Fruit fly (Drosophila melanogaster) whole organism, prepupa: ENCODE results near the gene CG14537.
"Not testable (repeated sequence)": the region's sequence is repeated elsewhere in the genome, so short reads cannot be mapped to it uniquely, and the experiment has no call there.

Source experiments
- CG10631 ChIP-seq: fragments of 200-800 bp; sonication (Bioruptor generic); optimal IDR thresholded peaks from 2 replicates; lab custom pipeline; 2016; ENCODE audit warnings: missing biosample characterization, missing genetic modification characterization
- CG11902 ChIP-seq: fragments of 200-800 bp; sonication (Bioruptor generic); optimal IDR thresholded peaks from 3 replicates; lab custom pipeline; 2016; ENCODE audit warnings: missing biosample characterization, missing genetic modification characterization
- CG3919 ChIP-seq: fragments of 200-800 bp; sonication (Bioruptor generic); optimal IDR thresholded peaks from 3 replicates; lab custom pipeline; 2016; ENCODE audit warnings: missing biosample characterization, missing genetic modification characterization
- CG6808 ChIP-seq: fragments of 200-800 bp; sonication (Bioruptor generic); optimal IDR thresholded peaks from 3 replicates; lab custom pipeline; 2017; ENCODE audit warnings: missing biosample characterization, missing genetic modification characterization, mild to moderate bottlenecking, moderate library complexity, missing genetic modification reagents
- acj6 ChIP-seq: fragments of 200-800 bp; sonication (Bioruptor generic); optimal IDR thresholded peaks from 3 replicates; lab custom pipeline; 2016; ENCODE audit warnings: missing biosample characterization, missing genetic modification characterization

dm6 chr2L:7856380-7857127 lies 16.3 kb downstream of the CG14537 start, which contains the start of gene lectin-28C:
- TF ChIP-seq CG11902 (GFP tag; lab: Kevin White, UChicago); acj6; CG10631 (GFP tag; lab: Kevin White, UChicago); CG3919 (GFP tag; lab: Kevin White, UChicago): not testable (repeated sequence)
- TF ChIP-seq CG6808 (GFP tag; lab: Kevin White, UChicago) = peak; percentile 3
